Worm (Caenorhabditis elegans): ENCODE measurements around the gene msp-79.

- TF ChIP-seq cog-1 (tag; optimal IDR thresholded peaks at IDR 0.05) (no peak), ztf-23 (GFP tag; IDR thresholded peaks at IDR 0.05) (no peak), med-1 (GFP tag; optimal IDR thresholded peaks at IDR 0.05; ENCODE audit: insufficient read depth) (no peak), ztf-29 (GFP tag; IDR thresholded peaks at IDR 0.05) (no peak), tab-1 (GFP tag; IDR thresholded peaks at IDR 0.05) (no peak), klf-2 (GFP tag; conservative IDR thresholded peaks at IDR 0.05) (no peak)
Measured at ce11 chrIV:9777535-9777934, 10.6 kb upstream of the msp-79 start, which contains the start of gene sna-2.
